Fruit fly (Drosophila melanogaster) whole organism, embryonic: ENCODE data around the gene Pde9.
A peak's percentile ranks its signal among the peaks of the same experiment; 100 is the strongest.

ENCODE experiments used
- CG10209 ChIP-seq: fragments of 200-800 bp; sonication (Bioruptor generic); optimal IDR thresholded peaks from 3 replicates; lab custom pipeline; 2017; ENCODE audit warnings: missing biosample characterization, mild to moderate bottlenecking, missing genetic modification characterization, missing genetic modification reagents
- CG10654 ChIP-seq: fragments of 200-800 bp; sonication (Bioruptor generic); optimal IDR thresholded peaks from 2 replicates; lab custom pipeline; 2016; ENCODE audit warnings: missing biosample characterization, missing genetic modification characterization
- CG12769 ChIP-seq: fragments of 200-800 bp; sonication (Bioruptor generic); optimal IDR thresholded peaks from 2 replicates; lab custom pipeline; 2019; ENCODE audit warnings: missing biosample characterization, mild to moderate bottlenecking, missing genetic modification characterization, moderate library complexity
- CG13775 ChIP-seq: fragments of 200-800 bp; sonication (Bioruptor generic); optimal IDR thresholded peaks from 3 replicates; lab custom pipeline; 2017; ENCODE audit warnings: missing biosample characterization, mild to moderate bottlenecking, missing genetic modification characterization
- CG13894 ChIP-seq: fragments of 200-800 bp; sonication (Bioruptor generic); optimal IDR thresholded peaks from 3 replicates; lab custom pipeline; 2018; ENCODE audit warnings: missing biosample characterization, mild to moderate bottlenecking, missing genetic modification characterization, moderate library complexity
- CG17361 ChIP-seq: fragments of 200-800 bp; sonication (Bioruptor generic); IDR thresholded peaks from 3 replicates; pipeline ENCODE4 v1.3.6; 2022; ENCODE audit warnings: missing biosample characterization, missing genetic modification characterization
- CG17829 ChIP-seq: fragments of 200-800 bp; optimal IDR thresholded peaks from 2 replicates; lab custom pipeline; 2019; ENCODE audit warnings: missing biosample characterization, mild to moderate bottlenecking, missing genetic modification characterization, moderate library complexity
- CG17912 ChIP-seq: fragments of 200-800 bp; sonication (Bioruptor generic); optimal IDR thresholded peaks from 2 replicates; lab custom pipeline; 2018; ENCODE audit warnings: missing biosample characterization, mild to moderate bottlenecking, missing genetic modification characterization
- CG2199 ChIP-seq: fragments of 200-800 bp; sonication (Bioruptor generic); IDR thresholded peaks from 3 replicates; pipeline ENCODE4 v1.3.6; 2022; ENCODE audit warnings: missing biosample characterization, missing genetic modification characterization
- CG7271 ChIP-seq: fragments of 200-800 bp; sonication (Bioruptor generic); optimal IDR thresholded peaks from 2 replicates; lab custom pipeline; 2018; ENCODE audit warnings: missing biosample characterization, mild to moderate bottlenecking, missing genetic modification characterization, moderate library complexity
- CG7372 ChIP-seq: fragments of 200-800 bp; sonication (Bioruptor generic); IDR thresholded peaks from 2 replicates; pipeline ENCODE4 v1.3.6; 2022; ENCODE audit warnings: missing biosample characterization, missing genetic modification characterization
- CG7839 ChIP-seq: fragments of 200-800 bp; sonication (Bioruptor generic); optimal IDR thresholded peaks from 3 replicates; lab custom pipeline; 2018; ENCODE audit warnings: missing biosample characterization, mild to moderate bottlenecking, missing genetic modification characterization, moderate library complexity
- CG8089 ChIP-seq: fragments of 200-800 bp; sonication (Bioruptor generic); optimal IDR thresholded peaks from 3 replicates; lab custom pipeline; 2016; ENCODE audit warnings: missing biosample characterization, missing genetic modification characterization
- CG8281 ChIP-seq: fragments of 200-800 bp; sonication (Bioruptor generic); optimal IDR thresholded peaks from 2 replicates; lab custom pipeline; 2018; ENCODE audit warnings: missing biosample characterization, mild to moderate bottlenecking, missing genetic modification characterization, moderate library complexity
- CG8765 ChIP-seq: fragments of 200-800 bp; sonication (Bioruptor generic); IDR thresholded peaks from 2 replicates; pipeline ENCODE4 v1.3.6; 2022; ENCODE audit warnings: missing biosample characterization, missing genetic modification characterization
- CG9609 ChIP-seq: fragments of 200-800 bp; sonication (Bioruptor generic); optimal IDR thresholded peaks from 3 replicates; lab custom pipeline; 2016; ENCODE audit warnings: missing biosample characterization, missing genetic modification characterization
- CG9932 ChIP-seq: fragments of 200-800 bp; sonication (Bioruptor generic); IDR thresholded peaks from 2 replicates; pipeline ENCODE4 v1.3.6; 2022; ENCODE audit warnings: missing biosample characterization, missing genetic modification characterization
- Camta ChIP-seq: fragments of 200-800 bp; sonication (Bioruptor generic); optimal IDR thresholded peaks from 2 replicates; lab custom pipeline; 2016; ENCODE audit warnings: missing biosample characterization, missing genetic modification characterization
- D ChIP-seq, 2 experiments: fragments of 200-800 bp in 1 of 2; fragments of >200 bp in 1 of 2; sonication (Bioruptor generic) in 1 of 2; optimal IDR thresholded peaks; 2 replicates in 1 of 2; 3 replicates in 1 of 2; lab custom pipeline; 2017; ENCODE audit warnings: mild to moderate bottlenecking in 1 of 2, missing biosample characterization in 1 of 2, missing genetic modification characterization in 1 of 2, missing genetic modification reagents in 1 of 2
- D19A ChIP-seq: fragments of 200-800 bp; optimal IDR thresholded peaks from 3 replicates; lab custom pipeline; 2019; ENCODE audit warnings: missing biosample characterization, mild to moderate bottlenecking, missing genetic modification characterization, moderate library complexity
- D19B ChIP-seq: fragments of 200-800 bp; sonication (Bioruptor generic); optimal IDR thresholded peaks from 2 replicates; lab custom pipeline; 2017; ENCODE audit warnings: missing biosample characterization, mild to moderate bottlenecking, missing genetic modification characterization
- Dip2 ChIP-seq: fragments of 200-800 bp; sonication (Bioruptor generic); IDR thresholded peaks from 2 replicates; pipeline ENCODE4 v1.3.6; 2022; ENCODE audit warnings: missing biosample characterization, missing genetic modification characterization
- HLH54F ChIP-seq: fragments of 200-800 bp; sonication (Bioruptor generic); optimal IDR thresholded peaks from 3 replicates; lab custom pipeline; 2016; ENCODE audit warnings: missing biosample characterization, missing genetic modification characterization
- Hmr ChIP-seq: fragments of 200-800 bp; sonication (Bioruptor generic); optimal IDR thresholded peaks from 3 replicates; lab custom pipeline; 2017; ENCODE audit warnings: mild to moderate bottlenecking, missing biosample characterization, missing genetic modification reagents, missing genetic modification characterization
- Hr39 ChIP-seq: fragments of >200 bp; optimal IDR thresholded peaks from 2 replicates; lab custom pipeline; 2017
- Lhr ChIP-seq: fragments of 200-800 bp; sonication (Bioruptor generic); optimal IDR thresholded peaks from 3 replicates; lab custom pipeline; 2017; ENCODE audit warnings: mild to moderate bottlenecking, missing biosample characterization, missing genetic modification reagents, missing genetic modification characterization
- MBD-R2 ChIP-seq: fragments of 200-800 bp; sonication (Bioruptor generic); IDR thresholded peaks from 2 replicates; pipeline ENCODE4 v1.3.6; 2022; ENCODE audit warnings: missing biosample characterization, missing genetic modification characterization
- NfI ChIP-seq: fragments of 200-800 bp; sonication (Bioruptor generic); optimal IDR thresholded peaks from 3 replicates; lab custom pipeline; 2018; ENCODE audit warnings: missing biosample characterization, mild to moderate bottlenecking, missing genetic modification characterization, moderate library complexity
- Oli ChIP-seq: fragments of 200-800 bp; sonication (Bioruptor generic); optimal IDR thresholded peaks from 2 replicates; lab custom pipeline; 2018; ENCODE audit warnings: missing biosample characterization, mild to moderate bottlenecking, missing genetic modification characterization, moderate library complexity
- Optix ChIP-seq: fragments of 200-800 bp; sonication (Bioruptor generic); IDR thresholded peaks from 3 replicates; pipeline ENCODE4 v1.3.6; 2022; ENCODE audit warnings: missing biosample characterization, missing genetic modification characterization
- Six4 ChIP-seq: fragments of 200-800 bp; sonication (Bioruptor generic); optimal IDR thresholded peaks from 2 replicates; lab custom pipeline; 2016; ENCODE audit warnings: missing biosample characterization, missing genetic modification characterization
- Taf1 ChIP-seq: fragments of 200-800 bp; sonication (Bioruptor generic); IDR thresholded peaks from 2 replicates; pipeline ENCODE4 v1.3.6; 2022; ENCODE audit warnings: missing biosample characterization, missing genetic modification characterization
- btn ChIP-seq: fragments of 200-800 bp; sonication (Bioruptor generic); optimal IDR thresholded peaks from 2 replicates; lab custom pipeline; 2016; ENCODE audit warnings: missing biosample characterization, missing genetic modification characterization
- dan ChIP-seq: fragments of 200-800 bp; sonication (Bioruptor generic); IDR thresholded peaks from 2 replicates; pipeline ENCODE4 v1.3.6; 2022; ENCODE audit warnings: missing biosample characterization, missing genetic modification characterization
- dati ChIP-seq: fragments of 200-800 bp; sonication (Bioruptor generic); IDR thresholded peaks from 2 replicates; pipeline ENCODE4 v1.3.6; 2022; ENCODE audit warnings: missing biosample characterization, missing genetic modification characterization
- dmrt99B ChIP-seq: fragments of 200-800 bp; sonication (Bioruptor generic); optimal IDR thresholded peaks from 2 replicates; lab custom pipeline; 2018; ENCODE audit warnings: missing biosample characterization, mild to moderate bottlenecking, missing genetic modification characterization, moderate library complexity
- gem ChIP-seq: fragments of 200-800 bp; sonication (Bioruptor generic); optimal IDR thresholded peaks from 2 replicates; lab custom pipeline; 2019; ENCODE audit warnings: missing biosample characterization, mild to moderate bottlenecking, missing genetic modification characterization, moderate library complexity
- jing ChIP-seq: fragments of 200-800 bp; sonication (Bioruptor generic); optimal IDR thresholded peaks from 2 replicates; lab custom pipeline; 2018; ENCODE audit warnings: missing biosample characterization, mild to moderate bottlenecking, missing genetic modification characterization
- lbe ChIP-seq: fragments of 200-800 bp; sonication (Bioruptor generic); optimal IDR thresholded peaks from 2 replicates; lab custom pipeline; 2016; ENCODE audit warnings: missing biosample characterization, mild to moderate bottlenecking, missing genetic modification characterization
- onecut ChIP-seq: fragments of 200-800 bp; sonication (Bioruptor generic); IDR thresholded peaks from 2 replicates; pipeline ENCODE4 v1.3.6; 2022; ENCODE audit warnings: missing biosample characterization, missing genetic modification characterization
- org-1 ChIP-seq: fragments of 200-800 bp; sonication (Bioruptor generic); optimal IDR thresholded peaks from 2 replicates; lab custom pipeline; 2017; ENCODE audit warnings: missing biosample characterization, missing genetic modification characterization
- pb ChIP-seq: fragments of 200-800 bp; sonication (Bioruptor generic); optimal IDR thresholded peaks from 3 replicates; lab custom pipeline; 2016; ENCODE audit warnings: missing biosample characterization, missing genetic modification characterization
- pfk ChIP-seq: fragments of 200-800 bp; sonication (Bioruptor generic); optimal IDR thresholded peaks from 2 replicates; lab custom pipeline; 2018; ENCODE audit warnings: missing biosample characterization, mild to moderate bottlenecking, missing genetic modification characterization, moderate library complexity
- pho ChIP-seq: fragments of 200-800 bp; sonication (Bioruptor generic); optimal IDR thresholded peaks from 2 replicates; lab custom pipeline; 2016; ENCODE audit warnings: missing biosample characterization, missing genetic modification characterization
- rib ChIP-seq: fragments of 200-800 bp; sonication (Bioruptor generic); IDR thresholded peaks from 2 replicates; pipeline ENCODE4 v1.3.6; 2022; ENCODE audit warnings: missing biosample characterization, missing genetic modification characterization
- sisA ChIP-seq: fragments of 200-800 bp; sonication (Bioruptor generic); IDR thresholded peaks from 2 replicates; pipeline ENCODE4 v1.3.6; 2022; ENCODE audit warnings: missing biosample characterization, missing genetic modification characterization
- sqz ChIP-seq: fragments of 200-800 bp; sonication (Bioruptor generic); optimal IDR thresholded peaks from 3 replicates; lab custom pipeline; 2018; ENCODE audit warnings: missing biosample characterization, mild to moderate bottlenecking, missing genetic modification characterization
- sr ChIP-seq: fragments of 200-800 bp; sonication (Bioruptor generic); IDR thresholded peaks from 3 replicates; pipeline ENCODE4 v1.3.6; 2022; ENCODE audit warnings: missing biosample characterization, missing genetic modification characterization
- ssp ChIP-seq: fragments of 200-800 bp; sonication (Bioruptor generic); IDR thresholded peaks from 2 replicates; pipeline ENCODE4 v1.3.6; 2022; ENCODE audit warnings: missing biosample characterization, missing genetic modification characterization
- tgo ChIP-seq: fragments of 200-800 bp; sonication (Bioruptor generic); IDR thresholded peaks from 3 replicates; pipeline ENCODE4 v1.3.6; 2022; ENCODE audit warnings: missing biosample characterization, missing genetic modification characterization
- twi ChIP-seq: fragments of 200-800 bp; optimal IDR thresholded peaks from 2 replicates; lab custom pipeline; 2019; ENCODE audit warnings: missing biosample characterization, mild to moderate bottlenecking, missing genetic modification characterization, moderate library complexity

Gene Pde9

dm6 chrX:12755017-12755563 is 142.0 kb downstream of the Pde9 start (continued):
- TF ChIP-seq jing (GFP tag; lab: Kevin White, UChicago) (peak; percentile 27), HLH54F (GFP tag; lab: Kevin White, UChicago) (peak; percentile 78), CG9932 (GFP tag; lab: Robert Waterston, UW) (peak; percentile 93), Lhr (GFP tag; lab: Kevin White, UChicago) (peak; percentile 4), CG17829 (tag; lab: Kevin White, UChicago) (peak; percentile 28), dati (GFP tag; lab: Robert Waterston, UW) (no peak), Taf1 (GFP tag; lab: Robert Waterston, UW) (peak; percentile 81), Camta (GFP tag; lab: Kevin White, UChicago) (peak; percentile 47), CG7271 (no peak), CG13894 (peak; percentile 85), CG8089 (no peak), rib (GFP tag; lab: Robert Waterston, UW) (peak; percentile 92), tgo (peak; percentile 81), D19B (peak; percentile 53), onecut (GFP tag; lab: Robert Waterston, UW) (peak; percentile 38), org-1 (GFP tag; lab: Kevin White, UChicago) (peak; percentile 63), NfI (peak; percentile 70), pb (peak; percentile 40), pho (GFP tag; lab: Kevin White, UChicago) (peak; percentile 81), Optix (GFP tag; lab: Robert Waterston, UW) (no peak; the same call in 2 of the 3 replicates), Dip2 (GFP tag; lab: Robert Waterston, UW) (no peak), CG7839 (tag; lab: Kevin White, UChicago) (peak; percentile 79), sisA (GFP tag; lab: Robert Waterston, UW) (peak; percentile 65), sqz (GFP tag; lab: Kevin White, UChicago) (peak; percentile 50), pfk (GFP tag; lab: Kevin White, UChicago) (no peak), MBD-R2 (GFP tag; lab: Robert Waterston, UW) (peak; percentile 55; the same call in 1 of the 2 replicates), D19A (peak; percentile 58), Hmr (GFP tag; lab: Kevin White, UChicago) (peak; percentile 83), Six4 (GFP tag; lab: Kevin White, UChicago) (no peak), gem (tag; lab: Kevin White, UChicago) (peak; percentile 80), dmrt99B (tag; lab: Kevin White, UChicago) (peak; percentile 78), ssp (GFP tag; lab: Robert Waterston, UW) (peak; percentile 61), CG17361 (GFP tag; lab: Robert Waterston, UW) (no peak; the same call in 2 of the 3 replicates), btn (no peak), lbe (GFP tag; lab: Kevin White, UChicago) (peak; percentile 85), CG8281 (tag; lab: Kevin White, UChicago) (peak; percentile 42), D (optimal IDR thresholded peaks at IDR 0.05; lab: Kevin White, UChicago) (no peak), D (GFP tag; optimal IDR thresholded peaks at IDR 0.05; lab: Kevin White, UChicago) (no peak), CG10209 (GFP tag; lab: Kevin White, UChicago) (peak; percentile 60), dan (no peak), sr (GFP tag; lab: Robert Waterston, UW) (no peak), CG9609 (peak; percentile 2), CG8765 (GFP tag; lab: Robert Waterston, UW) (peak; percentile 53; the same call in 1 of the 2 replicates), Oli (tag; lab: Kevin White, UChicago) (peak; percentile 64), CG7372 (GFP tag; lab: Robert Waterston, UW) (peak; percentile 66), CG13775 (GFP tag; lab: Kevin White, UChicago) (peak; percentile 68), Hr39 (lab: Kevin White, UChicago) (no peak), CG17912 (no peak), CG10654 (peak; percentile 8), CG12769 (tag; lab: Kevin White, UChicago) (peak; percentile 77), twi (no peak), CG2199 (GFP tag; lab: Robert Waterston, UW) (no peak)
